ENCODE assay signal across 4 worm cellular contexts in genomic region chrII:11472542-11472941, ce11.
TF ChIP-seq lines count a peak whose summit lies in the region.

No protein-coding gene starts in this region.

TF ChIP-seq in whole organism, L1 larva, 84 proteins besides CTCF, POLR2A, EP300 and RAD21 (continued from another document):
- TF ChIP-seq xbp-1 (tag; optimal IDR thresholded peaks at IDR 0.05; lab: Kevin White, UChicago) (no peak), nhr-20 (tag; optimal IDR thresholded peaks at IDR 0.05; lab: Kevin White, UChicago) (peak; percentile 65), blmp-1 (tag; optimal IDR thresholded peaks at IDR 0.05; lab: Kevin White, UChicago) (peak; percentile 97), nhr-85 (tag; lab: Kevin White, UChicago) (peak; percentile 72), vab-15 (tag; optimal IDR thresholded peaks at IDR 0.05; lab: Kevin White, UChicago) (no peak), mdl-1 (tag; optimal IDR thresholded peaks at IDR 0.05; lab: Kevin White, UChicago) (peak in 1 of 2 experiments; percentile 71), alr-1 (tag; optimal IDR thresholded peaks at IDR 0.05; lab: Kevin White, UChicago; ENCODE audit: borderline replicate concordance) (no peak)

TF ChIP-seq in whole organism, L2 larva, 48 proteins besides CTCF, POLR2A, EP300 and RAD21 (continued from another document):
- TF ChIP-seq nhr-6 (tag; optimal IDR thresholded peaks at IDR 0.05; lab: Kevin White, UChicago) = no peak
- TF ChIP-seq gmeb-1 (tag; optimal IDR thresholded peaks at IDR 0.05; lab: Kevin White, UChicago) = peak; percentile 25
- no peak for TF ChIP-seq F13H6.1 (tag; optimal IDR thresholded peaks at IDR 0.05; lab: Kevin White, UChicago)
- peak in 1 of 2 experiments; percentile 23 for TF ChIP-seq lsy-2 (tag; optimal IDR thresholded peaks at IDR 0.05; lab: Kevin White, UChicago)
- no peak for TF ChIP-seq dmd-4 (tag; optimal IDR thresholded peaks at IDR 0.05; lab: Kevin White, UChicago)
- TF ChIP-seq R02D3.7 (tag; optimal IDR thresholded peaks at IDR 0.05; lab: Kevin White, UChicago) = no peak
- no peak for TF ChIP-seq Y55F3AM.14 (GFP tag; optimal IDR thresholded peaks at IDR 0.05; lab: Kevin White, UChicago)
- TF ChIP-seq ztf-4 (tag; optimal IDR thresholded peaks at IDR 0.05; lab: Kevin White, UChicago) = no peak
- TF ChIP-seq ztf-11 (tag; optimal IDR thresholded peaks at IDR 0.05; lab: Kevin White, UChicago) = no peak
- no peak for TF ChIP-seq ama-1 (optimal IDR thresholded peaks at IDR 0.05; lab: Kevin White, UChicago)
- no peak for TF ChIP-seq nhr-12 (tag; optimal IDR thresholded peaks at IDR 0.05; lab: Kevin White, UChicago)
- TF ChIP-seq nhr-11 (tag; optimal IDR thresholded peaks at IDR 0.05; lab: Kevin White, UChicago) = no peak
- TF ChIP-seq fos-1 (tag; optimal IDR thresholded peaks at IDR 0.05; lab: Kevin White, UChicago) = peak; percentile 81
- TF ChIP-seq egl-27 (tag; optimal IDR thresholded peaks at IDR 0.05; lab: Kevin White, UChicago) = no peak
- peak; percentile 42 for TF ChIP-seq crh-2 (tag; optimal IDR thresholded peaks at IDR 0.05; lab: Kevin White, UChicago)
- TF ChIP-seq nhr-10 (tag; optimal IDR thresholded peaks at IDR 0.05; lab: Kevin White, UChicago) = no peak
- TF ChIP-seq ceh-16 (tag; optimal IDR thresholded peaks at IDR 0.05; lab: Kevin White, UChicago) = no peak
- no peak for TF ChIP-seq alr-1 (tag; optimal IDR thresholded peaks at IDR 0.05; lab: Kevin White, UChicago)
- peak in 1 of 2 experiments; percentile 55 for TF ChIP-seq mdl-1 (tag; optimal IDR thresholded peaks at IDR 0.05; lab: Kevin White, UChicago)
- TF ChIP-seq zag-1 (tag; optimal IDR thresholded peaks at IDR 0.05; lab: Kevin White, UChicago) = no peak
- no peak for TF ChIP-seq mbf-1 (tag; optimal IDR thresholded peaks at IDR 0.05; lab: Kevin White, UChicago)
- no peak for TF ChIP-seq snpc-4 (tag; optimal IDR thresholded peaks at IDR 0.05; lab: Kevin White, UChicago)
- TF ChIP-seq nhr-77 (tag; optimal IDR thresholded peaks at IDR 0.05; lab: Kevin White, UChicago) = no peak
- TF ChIP-seq elt-3 (tag; optimal IDR thresholded peaks at IDR 0.05; lab: Kevin White, UChicago) = no peak
- no peak for TF ChIP-seq ceh-82 (tag; optimal IDR thresholded peaks at IDR 0.05; lab: Kevin White, UChicago)
- no peak for TF ChIP-seq elt-1 (tag; optimal IDR thresholded peaks at IDR 0.05; lab: Kevin White, UChicago)
- no peak for TF ChIP-seq nhr-237 (tag; optimal IDR thresholded peaks at IDR 0.05; lab: Kevin White, UChicago)
- TF ChIP-seq lin-13 (GFP tag; optimal IDR thresholded peaks at IDR 0.05; lab: Kevin White, UChicago) = no peak
- no peak for TF ChIP-seq unc-39 (tag; optimal IDR thresholded peaks at IDR 0.05; lab: Kevin White, UChicago)
- TF ChIP-seq ZK546.5 (tag; optimal IDR thresholded peaks at IDR 0.05; lab: Kevin White, UChicago) = no peak
- peak; percentile 21 for TF ChIP-seq C34F6.9 (tag; optimal IDR thresholded peaks at IDR 0.05; lab: Kevin White, UChicago)
- no peak for TF ChIP-seq aly-2 (tag; optimal IDR thresholded peaks at IDR 0.05; lab: Kevin White, UChicago)
- TF ChIP-seq lin-11 (tag; optimal IDR thresholded peaks at IDR 0.05; lab: Kevin White, UChicago) = no peak
- peak; percentile 95 for TF ChIP-seq blmp-1 (tag; optimal IDR thresholded peaks at IDR 0.05; lab: Kevin White, UChicago; ENCODE audit: insufficient read depth)
- no peak for TF ChIP-seq mab-5 (tag; optimal IDR thresholded peaks at IDR 0.05; lab: Kevin White, UChicago)
TF ChIP-seq in whole organism, L2 larva: peak in this region for 13.

TF ChIP-seq in whole organism, L3 larva, 47 proteins besides CTCF, POLR2A, EP300 and RAD21 (continued from another document):
- TF ChIP-seq elt-1 (tag; optimal IDR thresholded peaks at IDR 0.05; lab: Kevin White, UChicago) (no peak), pqm-1 (tag; optimal IDR thresholded peaks at IDR 0.05; lab: Kevin White, UChicago) (peak; percentile 77), ama-1 (optimal IDR thresholded peaks at IDR 0.05; lab: Kevin White, UChicago) (no peak), lsy-12 (tag; optimal IDR thresholded peaks at IDR 0.05; lab: Kevin White, UChicago) (no peak), nhr-67 (tag; optimal IDR thresholded peaks at IDR 0.05; lab: Kevin White, UChicago) (no peak), hmg-11 (tag; optimal IDR thresholded peaks at IDR 0.05; lab: Kevin White, UChicago) (no peak), unc-39 (tag; optimal IDR thresholded peaks at IDR 0.05; lab: Kevin White, UChicago) (no peak), daf-12 (tag; optimal IDR thresholded peaks at IDR 0.05; lab: Kevin White, UChicago) (no peak), nhr-25 (tag; optimal IDR thresholded peaks at IDR 0.05; lab: Kevin White, UChicago) (peak; percentile 51), pha-4 (tag; optimal IDR thresholded peaks at IDR 0.05; lab: Kevin White, UChicago) (peak; percentile 5), tbx-2 (tag; optimal IDR thresholded peaks at IDR 0.05; lab: Kevin White, UChicago) (no peak), sea-2 (GFP tag; optimal IDR thresholded peaks at IDR 0.05; lab: Kevin White, UChicago) (no peak), elt-2 (tag; optimal IDR thresholded peaks at IDR 0.05; lab: Kevin White, UChicago) (peak; percentile 77), snpc-4 (tag; optimal IDR thresholded peaks at IDR 0.05; lab: Kevin White, UChicago) (peak; percentile 47), mdl-1 (tag; optimal IDR thresholded peaks at IDR 0.05; lab: Kevin White, UChicago) (peak; percentile 4), egl-5 (tag; optimal IDR thresholded peaks at IDR 0.05; lab: Kevin White, UChicago) (no peak), ceh-9 (tag; optimal IDR thresholded peaks at IDR 0.05; lab: Kevin White, UChicago) (no peak), lin-15B (tag; optimal IDR thresholded peaks at IDR 0.05; lab: Kevin White, UChicago) (no peak), ztf-11 (tag; optimal IDR thresholded peaks at IDR 0.05; lab: Kevin White, UChicago) (no peak), zag-1 (tag; optimal IDR thresholded peaks at IDR 0.05; lab: Kevin White, UChicago) (no peak), elt-3 (tag; optimal IDR thresholded peaks at IDR 0.05; lab: Kevin White, UChicago) (peak; percentile 24 to 86 (median 76)), R02D3.7 (tag; optimal IDR thresholded peaks at IDR 0.05; lab: Kevin White, UChicago) (no peak), nhr-76 (tag; optimal IDR thresholded peaks at IDR 0.05; lab: Kevin White, UChicago) (no peak), mml-1 (tag; optimal IDR thresholded peaks at IDR 0.05; lab: Kevin White, UChicago) (no peak), fkh-2 (tag; optimal IDR thresholded peaks at IDR 0.05; lab: Kevin White, UChicago) (no peak), ztf-4 (tag; optimal IDR thresholded peaks at IDR 0.05; lab: Kevin White, UChicago) (no peak), eor-1 (tag; optimal IDR thresholded peaks at IDR 0.05; lab: Kevin White, UChicago) (no peak), ceh-16 (tag; optimal IDR thresholded peaks at IDR 0.05; lab: Kevin White, UChicago) (no peak), fkh-10 (GFP tag; optimal IDR thresholded peaks at IDR 0.05; lab: Kevin White, UChicago) (no peak), nhr-77 (tag; optimal IDR thresholded peaks at IDR 0.05; lab: Kevin White, UChicago) (no peak), ZK546.5 (tag; optimal IDR thresholded peaks at IDR 0.05; lab: Kevin White, UChicago) (no peak), nhr-237 (tag; optimal IDR thresholded peaks at IDR 0.05; lab: Kevin White, UChicago) (no peak), nhr-11 (tag; optimal IDR thresholded peaks at IDR 0.05; lab: Kevin White, UChicago) (no peak)

TF ChIP-seq in whole organism, L4 larva, 104 proteins besides CTCF, POLR2A, EP300 and RAD21 (continued from another document and continues in another):
- TF ChIP-seq daf-8 (GFP tag; IDR thresholded peaks at IDR 0.05; lab: Robert Waterston, UW) (no peak), zag-1 (tag; optimal IDR thresholded peaks at IDR 0.05; lab: Kevin White, UChicago) (no peak), tag-97 (GFP tag; IDR thresholded peaks at IDR 0.05; lab: Robert Waterston, UW) (no peak), arid-1 (GFP tag; conservative IDR thresholded peaks at IDR 0.05; lab: Robert Waterston, UW) (no peak), ceh-32 (tag; optimal IDR thresholded peaks at IDR 0.05; lab: Kevin White, UChicago; ENCODE audit: poor library complexity) (no peak), daf-19 (GFP tag; conservative IDR thresholded peaks at IDR 0.05; lab: Robert Waterston, UW) (no peak), Y75B8A.6 (GFP tag; IDR thresholded peaks at IDR 0.05; lab: Robert Waterston, UW) (no peak), tra-1 (GFP tag; IDR thresholded peaks at IDR 0.05; lab: Robert Waterston, UW) (no peak), T26A8.4 (GFP tag; IDR thresholded peaks at IDR 0.05; lab: Robert Waterston, UW) (no peak), F10B5.3 (tag; optimal IDR thresholded peaks at IDR 0.05; lab: Kevin White, UChicago) (no peak), F26F4.8 (GFP tag; conservative IDR thresholded peaks at IDR 0.05; lab: Robert Waterston, UW) (no peak), nhr-102 (tag; optimal IDR thresholded peaks at IDR 0.05; lab: Kevin White, UChicago) (no peak), snpc-4 (tag; optimal IDR thresholded peaks at IDR 0.05; lab: Kevin White, UChicago) (no peak), ceh-82 (tag; optimal IDR thresholded peaks at IDR 0.05; lab: Kevin White, UChicago) (no peak), madf-5 (GFP tag; IDR thresholded peaks at IDR 0.05; lab: Robert Waterston, UW) (no peak), lin-1 (GFP tag; IDR thresholded peaks at IDR 0.05; lab: Robert Waterston, UW) (no peak), pha-4 (GFP tag; IDR thresholded peaks at IDR 0.05; lab: Robert Waterston, UW) (no peak), pha-4 (tag; optimal IDR thresholded peaks at IDR 0.05; lab: Kevin White, UChicago) (no peak), ztf-11 (tag; optimal IDR thresholded peaks at IDR 0.05; lab: Kevin White, UChicago) (no peak), lin-39 (tag; optimal IDR thresholded peaks at IDR 0.05; lab: Kevin White, UChicago) (no peak), aha-1 (tag; lab: Kevin White, UChicago) (peak; percentile 99), dmd-8 (GFP tag; IDR thresholded peaks at IDR 0.05; lab: Robert Waterston, UW) (no peak), Y5F2A.4 (GFP tag; optimal IDR thresholded peaks at IDR 0.05; lab: Kevin White, UChicago) (no peak), nhr-111 (GFP tag; optimal IDR thresholded peaks at IDR 0.05; lab: Kevin White, UChicago) (no peak), T20F7.1 (GFP tag; optimal IDR thresholded peaks at IDR 0.05; lab: Kevin White, UChicago) (peak; percentile 25), nhr-77 (tag; optimal IDR thresholded peaks at IDR 0.05; lab: Kevin White, UChicago) (no peak), ces-1 (GFP tag; optimal IDR thresholded peaks at IDR 0.05; lab: Kevin White, UChicago) (no peak), php-3 (GFP tag; IDR thresholded peaks at IDR 0.05; lab: Robert Waterston, UW) (0 out of 2 replicates have a peak, but pooled peaks have one; percentile 10), madf-9 (GFP tag; conservative IDR thresholded peaks at IDR 0.05; lab: Robert Waterston, UW) (no peak), ceh-44 (GFP tag; IDR thresholded peaks at IDR 0.05; lab: Robert Waterston, UW) (no peak), F49E8.2 (tag; optimal IDR thresholded peaks at IDR 0.05; lab: Kevin White, UChicago; ENCODE audit: borderline replicate concordance) (no peak), duxl-1 (tag; optimal IDR thresholded peaks at IDR 0.05; lab: Kevin White, UChicago; ENCODE audit: poor library complexity) (no peak), lin-15B (tag; optimal IDR thresholded peaks at IDR 0.05; lab: Kevin White, UChicago) (no peak), pqm-1 (tag; optimal IDR thresholded peaks at IDR 0.05; lab: Kevin White, UChicago) (peak; percentile 71), nhr-28 (tag; optimal IDR thresholded peaks at IDR 0.05; lab: Kevin White, UChicago) (peak; percentile 91), egl-43 (GFP tag; IDR thresholded peaks at IDR 0.05; lab: Robert Waterston, UW) (no peak), dpl-1 (GFP tag; optimal IDR thresholded peaks at IDR 0.05; lab: Kevin White, UChicago) (no peak), lim-7 (GFP tag; IDR thresholded peaks at IDR 0.05; lab: Robert Waterston, UW) (no peak), hmg-1.1 (GFP tag; IDR thresholded peaks at IDR 0.05; lab: Robert Waterston, UW) (no peak), fos-1 (tag; optimal IDR thresholded peaks at IDR 0.05; lab: Kevin White, UChicago) (no peak), mdl-1 (tag; optimal IDR thresholded peaks at IDR 0.05; lab: Kevin White, UChicago) (peak; percentile 14 to 83), attf-4 (tag; optimal IDR thresholded peaks at IDR 0.05; lab: Kevin White, UChicago) (no peak), ZK546.5 (tag; optimal IDR thresholded peaks at IDR 0.05; lab: Kevin White, UChicago) (no peak), lir-3 (tag; optimal IDR thresholded peaks at IDR 0.05; lab: Kevin White, UChicago) (no peak), set-16 (GFP tag; IDR thresholded peaks at IDR 0.05; lab: Robert Waterston, UW) (no peak), F44E2.7 (GFP tag; IDR thresholded peaks at IDR 0.05; lab: Robert Waterston, UW) (no peak), cey-2 (tag; optimal IDR thresholded peaks at IDR 0.05; lab: Kevin White, UChicago; ENCODE audit: borderline replicate concordance, insufficient read depth) (no peak), R02D3.7 (tag; optimal IDR thresholded peaks at IDR 0.05; lab: Kevin White, UChicago) (no peak), D1046.2 (GFP tag; IDR thresholded peaks at IDR 0.05; lab: Robert Waterston, UW) (no peak), Y48G9A.11 (GFP tag; IDR thresholded peaks at IDR 0.05; lab: Robert Waterston, UW) (no peak), lin-38 (GFP tag; IDR thresholded peaks at IDR 0.05; lab: Robert Waterston, UW) (no peak), mxl-2 (GFP tag; conservative IDR thresholded peaks at IDR 0.05; lab: Robert Waterston, UW) (no peak), rbr-2 (tag; optimal IDR thresholded peaks at IDR 0.05; lab: Kevin White, UChicago) (no peak), lin-29 (GFP tag; IDR thresholded peaks at IDR 0.05; lab: Robert Waterston, UW) (no peak), nhr-10 (tag; optimal IDR thresholded peaks at IDR 0.05; lab: Kevin White, UChicago) (peak; percentile 33), nhr-25 (tag; optimal IDR thresholded peaks at IDR 0.05; lab: Kevin White, UChicago; ENCODE audit: borderline replicate concordance, insufficient read depth) (no peak), jun-1 (tag; optimal IDR thresholded peaks at IDR 0.05; lab: Kevin White, UChicago) (no peak), mxl-3 (GFP tag; optimal IDR thresholded peaks at IDR 0.05; lab: Kevin White, UChicago) (peak; percentile 98), aly-2 (tag; optimal IDR thresholded peaks at IDR 0.05; lab: Kevin White, UChicago) (no peak), gei-8 (GFP tag; optimal IDR thresholded peaks at IDR 0.05; lab: Kevin White, UChicago) (no peak), mdt-29 (GFP tag; IDR thresholded peaks at IDR 0.05; lab: Robert Waterston, UW) (no peak), egl-27 (tag; optimal IDR thresholded peaks at IDR 0.05; lab: Kevin White, UChicago) (no peak), lin-13 (GFP tag; optimal IDR thresholded peaks at IDR 0.05; lab: Kevin White, UChicago) (no peak), hlh-11 (tag; optimal IDR thresholded peaks at IDR 0.05; lab: Kevin White, UChicago) (peak; percentile 79), nhr-6 (tag; optimal IDR thresholded peaks at IDR 0.05; lab: Kevin White, UChicago) (no peak), ceh-62 (tag; optimal IDR thresholded peaks at IDR 0.05; lab: Kevin White, UChicago) (no peak), nhr-42 (GFP tag; IDR thresholded peaks at IDR 0.05; lab: Robert Waterston, UW) (no peak), dmd-6 (GFP tag; IDR thresholded peaks at IDR 0.05; lab: Robert Waterston, UW) (peak; percentile 85), nhr-11 (tag; optimal IDR thresholded peaks at IDR 0.05; lab: Kevin White, UChicago) (no peak), ztf-7 (tag; optimal IDR thresholded peaks at IDR 0.05; lab: Kevin White, UChicago) (no peak), nhr-41 (GFP tag; IDR thresholded peaks at IDR 0.05; lab: Robert Waterston, UW) (no peak), mes-2 (tag; optimal IDR thresholded peaks at IDR 0.05; lab: Kevin White, UChicago; ENCODE audit: poor library complexity, severe bottlenecking) (no peak), zfp-2 (tag; optimal IDR thresholded peaks at IDR 0.05; lab: Kevin White, UChicago) (no peak), vab-7 (GFP tag; IDR thresholded peaks at IDR 0.05; lab: Robert Waterston, UW) (no peak), ama-1 (optimal IDR thresholded peaks at IDR 0.05; lab: Kevin White, UChicago) (no peak)
